Worm (Caenorhabditis elegans) whole organism, L4/young adult: Measurements from ENCODE around the gene lge-1.

Source experiments
- W03F9.2 ChIP-seq: fragments of 150-350 bp; optimal IDR thresholded peaks from 2 replicates; lab custom pipeline; 2014; ENCODE audit warnings: missing biosample characterization, missing genetic modification characterization
- dao-5 ChIP-seq: sonication (generic microtip); optimal IDR thresholded peaks from 2 replicates; lab custom pipeline; 2016; ENCODE audit warnings: missing genotype, missing genetic modification characterization, moderate library complexity, missing compliant biosample characterization
- him-1 ChIP-seq: sonication (generic microtip); optimal IDR thresholded peaks from 2 replicates; lab custom pipeline; 2016; ENCODE audit warnings: missing genotype, missing genetic modification reagents, missing genetic modification characterization, missing compliant biosample characterization

DNA sequence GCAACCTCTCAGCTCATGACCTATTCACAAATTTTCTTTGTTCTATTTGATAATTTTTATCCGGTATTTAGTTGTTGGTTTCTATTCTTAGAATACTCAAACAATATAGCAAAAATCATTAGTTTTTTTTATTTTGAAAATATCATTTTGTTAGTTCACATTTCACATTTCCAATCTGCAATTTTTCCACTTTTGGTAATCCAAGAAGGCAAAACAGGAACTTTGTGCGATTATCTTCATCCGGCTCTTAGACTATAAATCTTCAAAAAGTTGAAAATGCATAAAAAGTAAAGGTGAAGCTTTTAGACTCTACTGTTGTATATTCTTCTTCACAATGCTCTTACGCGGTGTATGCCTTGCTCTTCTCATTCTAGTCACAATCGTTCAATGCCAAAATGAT lies 7.9 kb upstream of the lge-1 start, which contains the start of gene nlp-19:
- TF ChIP-seq W03F9.2 (tag; lab: Kevin White, UChicago) (no peak), him-1 (tag; lab: Kevin White, UChicago) (no peak), dao-5 (tag; lab: Kevin White, UChicago) (no peak)
